Worm (Caenorhabditis elegans) whole organism, young adult: ENCODE results near the gene B0252.5.

Source experiments
- B0336.3 ChIP-seq: fragments of 200-800 bp; sonication (Bioruptor generic); IDR thresholded peaks from 2 replicates; pipeline ENCODE4 v1.3.6; 2022; ENCODE audit warnings: missing genetic modification characterization, missing compliant biosample characterization
- F33H1.4 ChIP-seq: fragments of 200-800 bp; sonication (Bioruptor generic); IDR thresholded peaks from 2 replicates; pipeline ENCODE4 v1.3.6; 2022; ENCODE audit warnings: missing genetic modification reagents, missing genetic modification characterization, missing compliant biosample characterization
- ceh-79 ChIP-seq: sonication (generic microtip); optimal IDR thresholded peaks from 2 replicates; lab custom pipeline; 2017; ENCODE audit warnings: mild to moderate bottlenecking, missing genetic modification characterization, missing compliant biosample characterization
- efl-1 ChIP-seq: fragments of 150-350 bp; optimal IDR thresholded peaks from 2 replicates; lab custom pipeline; 2014; ENCODE audit warnings: missing biosample characterization, missing genetic modification reagents, missing genetic modification characterization
- lir-1 ChIP-seq: fragments of 200-800 bp; sonication (Bioruptor generic); conservative IDR thresholded peaks from 2 replicates; pipeline ENCODE4 v1.3.6; 2022; ENCODE audit warnings: missing genetic modification reagents, missing genetic modification characterization, missing compliant biosample characterization
- madf-3 ChIP-seq: fragments of 200-800 bp; sonication (Bioruptor generic); IDR thresholded peaks from 2 replicates; pipeline ENCODE4 v1.3.6; 2022; ENCODE audit warnings: missing genetic modification reagents, missing genetic modification characterization, missing compliant biosample characterization
- mel-28 ChIP-seq: sonication (generic microtip); optimal IDR thresholded peaks from 2 replicates; lab custom pipeline; 2016; ENCODE audit warnings: borderline replicate concordance, mild to moderate bottlenecking, missing genetic modification characterization, missing compliant biosample characterization
- nfya-1 ChIP-seq: sonication (generic microtip); optimal IDR thresholded peaks from 2 replicates; lab custom pipeline; 2017; ENCODE audit warnings: antibody characterized with exemption, missing compliant biosample characterization, missing genetic modification characterization, borderline replicate concordance; ENCODE audit not compliant: insufficient read depth
- pbrm-1 ChIP-seq: fragments of 200-800 bp; sonication (Bioruptor generic); IDR thresholded peaks from 2 replicates; pipeline ENCODE4 v1.3.6; 2022; ENCODE audit warnings: missing genetic modification reagents, missing genetic modification characterization, missing compliant biosample characterization
- pha-4 ChIP-seq: fragments of 150-350 bp; sonication (generic microtip); optimal IDR thresholded peaks from 2 replicates; lab custom pipeline; 2014; ENCODE audit warnings: missing biosample characterization, missing genetic modification reagents, missing genetic modification characterization
- sea-2 ChIP-seq: fragments of 200-800 bp; sonication (Bioruptor generic); IDR thresholded peaks from 2 replicates; pipeline ENCODE4 v1.3.6; 2022; ENCODE audit warnings: missing genetic modification characterization, missing compliant biosample characterization
- snpc-1.3 ChIP-seq: sonication (generic microtip); optimal IDR thresholded peaks from 2 replicates; lab custom pipeline; 2017; ENCODE audit warnings: missing genetic modification characterization, mild to moderate bottlenecking, missing compliant biosample characterization, antibody characterized with exemption, moderate library complexity, missing genotype, missing genetic modification reagents; ENCODE audit not compliant: insufficient read depth
- ztf-28 ChIP-seq: fragments of 200-800 bp; sonication (Bioruptor generic); IDR thresholded peaks from 2 replicates; pipeline ENCODE4 v1.3.6; 2022; ENCODE audit warnings: missing genetic modification reagents, missing genetic modification characterization, missing compliant biosample characterization

DNA sequence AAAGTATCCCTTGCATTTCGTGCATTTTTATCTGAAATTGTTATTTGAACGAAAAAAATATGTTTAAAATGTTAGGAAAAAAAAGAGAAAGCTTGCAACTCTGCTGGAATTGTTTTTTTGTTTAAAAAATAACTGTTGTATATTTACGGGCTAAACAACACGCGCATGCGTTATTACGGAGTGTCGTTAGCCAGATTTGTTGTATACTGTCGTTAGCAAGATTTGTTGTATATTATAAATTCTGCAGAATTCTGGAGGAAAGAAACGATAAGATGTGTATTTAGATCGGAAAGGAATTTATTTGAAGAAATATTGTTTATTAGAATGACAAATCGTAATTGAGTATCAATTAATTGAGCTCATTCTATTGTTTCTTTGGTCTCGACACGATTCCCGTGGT lies 48.9 kb upstream of the B0252.5 start, which contains the start of gene eif-2Bgamma:
- TF ChIP-seq B0336.3 (GFP tag; lab: Robert Waterston, UW) (no peak), F33H1.4 (GFP tag; lab: Robert Waterston, UW) (no peak), lir-1 (GFP tag; lab: Robert Waterston, UW) (no peak), ceh-79 (tag; lab: Kevin White, UChicago) (no peak), nfya-1 (tag; lab: Kevin White, UChicago) (no peak), pha-4 (tag; lab: Kevin White, UChicago) (no peak), mel-28 (tag; lab: Kevin White, UChicago) (no peak), madf-3 (GFP tag; lab: Robert Waterston, UW) (no peak), ztf-28 (GFP tag; lab: Robert Waterston, UW) (no peak), pbrm-1 (GFP tag; lab: Robert Waterston, UW) (no peak), sea-2 (GFP tag; lab: Robert Waterston, UW) (no peak), efl-1 (GFP tag; lab: Kevin White, UChicago) (no peak), snpc-1.3 (tag; lab: Kevin White, UChicago) (no peak)
